Fruit fly (Drosophila melanogaster): Measurements from ENCODE around the gene EndoA.

EndoA gene

dm6 chr3R:18928918-18929705 lies 22.7 kb downstream of the EndoA start, which contains the start of gene CG42613 (continued):
- peak; percentile 51 for TF ChIP-seq slp2 (GFP tag; optimal IDR thresholded peaks at IDR 0.05)
- peak; percentile 35; the same call in 1 of the 2 replicates for TF ChIP-seq ttk (GFP tag; IDR thresholded peaks at IDR 0.05)
- peak; percentile 55 for TF ChIP-seq CG11504 (tag; optimal IDR thresholded peaks at IDR 0.05)
- TF ChIP-seq Fer3 (tag; optimal IDR thresholded peaks at IDR 0.05) = peak; percentile 69
- peak; percentile 54; the same call in 1 of the 2 replicates for TF ChIP-seq CG5953 (GFP tag; IDR thresholded peaks at IDR 0.05)
- TF ChIP-seq pros (GFP tag; optimal IDR thresholded peaks at IDR 0.05) = no peak
- TF ChIP-seq Fer2 (tag; optimal IDR thresholded peaks at IDR 0.05) = peak; percentile 35
- peak; percentile 11 for TF ChIP-seq Dek (tag; optimal IDR thresholded peaks at IDR 0.05)
- no peak for TF ChIP-seq CG4820 (GFP tag; optimal IDR thresholded peaks at IDR 0.05)
- TF ChIP-seq Optix (GFP tag; IDR thresholded peaks at IDR 0.05) = peak; percentile 57
- peak; percentile 27 for TF ChIP-seq CG9797 (GFP tag; optimal IDR thresholded peaks at IDR 0.05)
- no peak for TF ChIP-seq HmgZ (tag; optimal IDR thresholded peaks at IDR 0.05)
- TF ChIP-seq CG13123 (GFP tag; optimal IDR thresholded peaks at IDR 0.05) = no peak
- peak; percentile 72; the same call in 1 of the 2 replicates for TF ChIP-seq H2.0 (GFP tag; IDR thresholded peaks at IDR 0.05)
- peak; percentile 64 for TF ChIP-seq zen2 (GFP tag; IDR thresholded peaks at IDR 0.05; ENCODE audit: partially characterized antibody)
- TF ChIP-seq tio (GFP tag; optimal IDR thresholded peaks at IDR 0.05) = peak; percentile 56
- peak; percentile 85 for TF ChIP-seq CG13775 (GFP tag; optimal IDR thresholded peaks at IDR 0.05)
- TF ChIP-seq CG14710 (tag; optimal IDR thresholded peaks at IDR 0.05) = peak; percentile 71
- TF ChIP-seq Hsf (GFP tag; optimal IDR thresholded peaks at IDR 0.05) = peak; percentile 64
- TF ChIP-seq Bdp1 (GFP tag; optimal IDR thresholded peaks at IDR 0.05) = no peak
- peak; percentile 52 for TF ChIP-seq gem (tag; optimal IDR thresholded peaks at IDR 0.05)
- peak; percentile 40; the same call in 1 of the 4 replicates for TF ChIP-seq Gug (GFP tag; IDR thresholded peaks at IDR 0.05)
- peak; percentile 50 for TF ChIP-seq ranshi (GFP tag; IDR thresholded peaks at IDR 0.05)
- TF ChIP-seq CG13894 (tag; optimal IDR thresholded peaks at IDR 0.05) = no peak
- peak; percentile 52 for TF ChIP-seq HmgD (GFP tag; optimal IDR thresholded peaks at IDR 0.05)
- TF ChIP-seq Aef1 (GFP tag; IDR thresholded peaks at IDR 0.05) = peak; percentile 53; the same call in 2 of the 3 replicates
- TF ChIP-seq Ets97D (GFP tag; optimal IDR thresholded peaks at IDR 0.05) = peak; percentile 95
- TF ChIP-seq CG34422 (GFP tag; IDR thresholded peaks at IDR 0.05) = peak; percentile 56; the same call in 2 of the 3 replicates
- TF ChIP-seq NK7.1 (GFP tag; optimal IDR thresholded peaks at IDR 0.05) = peak; percentile 42
- peak; percentile 68; the same call in 2 of the 3 replicates for TF ChIP-seq ken (GFP tag; IDR thresholded peaks at IDR 0.05)
- peak; percentile 7 for TF ChIP-seq Usf (GFP tag; optimal IDR thresholded peaks at IDR 0.05)
- TF ChIP-seq dmrt11E (tag; optimal IDR thresholded peaks at IDR 0.05) = peak; percentile 56
- peak; percentile 62 for TF ChIP-seq CG9817 (tag; optimal IDR thresholded peaks at IDR 0.05)
- peak; percentile 34 for TF ChIP-seq CG12942 (GFP tag; optimal IDR thresholded peaks at IDR 0.05)
- TF ChIP-seq CG32767 (GFP tag; IDR thresholded peaks at IDR 0.05) = no peak
- peak; percentile 85 for TF ChIP-seq CG17328 (GFP tag; IDR thresholded peaks at IDR 0.05)
- peak; percentile 40 for TF ChIP-seq CG6254 (GFP tag; optimal IDR thresholded peaks at IDR 0.05)
- peak; percentile 87 for TF ChIP-seq CG1233 (GFP tag; optimal IDR thresholded peaks at IDR 0.05)
- TF ChIP-seq CG15479 (GFP tag; optimal IDR thresholded peaks at IDR 0.05) = no peak
- TF ChIP-seq CG4730 (GFP tag; IDR thresholded peaks at IDR 0.05) = peak; percentile 55
- peak; percentile 69 for TF ChIP-seq Doc3 (GFP tag; IDR thresholded peaks at IDR 0.05; ENCODE audit: partially characterized antibody)
- TF ChIP-seq Atf-2 (GFP tag; optimal IDR thresholded peaks at IDR 0.05) = no peak
- no peak for TF ChIP-seq ash1 (GFP tag; optimal IDR thresholded peaks at IDR 0.05)
- TF ChIP-seq TFAM (GFP tag; optimal IDR thresholded peaks at IDR 0.05) = peak; percentile 26
- TF ChIP-seq phol (tag; optimal IDR thresholded peaks at IDR 0.05) = peak; percentile 69
- no peak for TF ChIP-seq repo (GFP tag; optimal IDR thresholded peaks at IDR 0.05)
- peak; percentile 39 for TF ChIP-seq Ptx1 (GFP tag; IDR thresholded peaks at IDR 0.05)
- peak; percentile 2 for TF ChIP-seq CG10462 (GFP tag; optimal IDR thresholded peaks at IDR 0.05)
- TF ChIP-seq CG6765 (GFP tag; optimal IDR thresholded peaks at IDR 0.05) = peak; percentile 64

Data from whole organism, embryonic.